Fruit fly (Drosophila melanogaster): ENCODE results near the gene mRpS22.

The mRpS22 gene

dm6 chr3R:27916355-27917019 is at the start of gene mRpS22, which contains the start of gene CG5003:
Gene mRpS22, plus strand, starts transcription at chr3R:27916908.
Gene CG5003, minus strand, starts transcription at chr3R:27916516.
- TF ChIP-seq pan (optimal IDR thresholded peaks at IDR 0.05): no peak
- TF ChIP-seq CG8478 (optimal IDR thresholded peaks at IDR 0.05): no peak
- no peak for TF ChIP-seq psq (optimal IDR thresholded peaks at IDR 0.05)
- no peak for TF ChIP-seq EcR (GFP tag; optimal IDR thresholded peaks at IDR 0.05)
- no peak for TF ChIP-seq Dll (optimal IDR thresholded peaks at IDR 0.05)
- TF ChIP-seq usp (GFP tag; optimal IDR thresholded peaks at IDR 0.05): no peak

- TF ChIP-seq psq (optimal IDR thresholded peaks at IDR 0.05): no peak
- no peak for TF ChIP-seq EcR (GFP tag; optimal IDR thresholded peaks at IDR 0.05)
- no peak for TF ChIP-seq usp (GFP tag; optimal IDR thresholded peaks at IDR 0.05)
- TF ChIP-seq CG8478 (optimal IDR thresholded peaks at IDR 0.05): no peak
- no peak for TF ChIP-seq pan (optimal IDR thresholded peaks at IDR 0.05)
- TF ChIP-seq Dll (optimal IDR thresholded peaks at IDR 0.05): no peak
These were observed 44.4 kb upstream of the mRpS22 start, which contains the start of gene CG12426 for dm6 chr3R:27872290-27872689. Gene CG12426, minus strand, starts transcription at chr3R:27872390.

- TF ChIP-seq pan (optimal IDR thresholded peaks at IDR 0.05): no peak
- no peak for TF ChIP-seq EcR (GFP tag; optimal IDR thresholded peaks at IDR 0.05)
- no peak for TF ChIP-seq usp (GFP tag; optimal IDR thresholded peaks at IDR 0.05)
- no peak for TF ChIP-seq psq (optimal IDR thresholded peaks at IDR 0.05)
- no peak for TF ChIP-seq CG8478 (optimal IDR thresholded peaks at IDR 0.05)
- TF ChIP-seq Dll (optimal IDR thresholded peaks at IDR 0.05): no peak
These were observed 28.6 kb upstream of the mRpS22 start for dm6 chr3R:27888110-27888509.

- no peak for TF ChIP-seq pan (optimal IDR thresholded peaks at IDR 0.05)
- TF ChIP-seq usp (GFP tag; optimal IDR thresholded peaks at IDR 0.05): no peak
- no peak for TF ChIP-seq CG8478 (optimal IDR thresholded peaks at IDR 0.05)
- no peak for TF ChIP-seq EcR (GFP tag; optimal IDR thresholded peaks at IDR 0.05)
- no peak for TF ChIP-seq psq (optimal IDR thresholded peaks at IDR 0.05)
- no peak for TF ChIP-seq Dll (optimal IDR thresholded peaks at IDR 0.05)
These were observed 11.0 kb upstream of the mRpS22 start, which contains the start of gene CG34353 for dm6 chr3R:27905695-27906094. Gene CG34353, minus strand, starts transcription at chr3R:27905843.

- no peak for TF ChIP-seq psq (optimal IDR thresholded peaks at IDR 0.05)
- no peak for TF ChIP-seq EcR (GFP tag; optimal IDR thresholded peaks at IDR 0.05)
- TF ChIP-seq pan (optimal IDR thresholded peaks at IDR 0.05): no peak
- TF ChIP-seq usp (GFP tag; optimal IDR thresholded peaks at IDR 0.05): no peak
These were observed 4.6 kb upstream of the mRpS22 start, which contains the start of gene mil for dm6 chr3R:27912147-27912546. Gene mil, plus strand, starts transcription at chr3R:27912447.

dm6 chr3R:27919385-27919789 is 2.7 kb downstream of the mRpS22 start, which contains the start of gene Boh1:
Gene Boh1, minus strand, starts transcription at chr3R:27919460.
- no peak for TF ChIP-seq pan (optimal IDR thresholded peaks at IDR 0.05)

- TF ChIP-seq psq (optimal IDR thresholded peaks at IDR 0.05): no peak
- TF ChIP-seq CG8478 (optimal IDR thresholded peaks at IDR 0.05): no peak
- no peak for TF ChIP-seq usp (GFP tag; optimal IDR thresholded peaks at IDR 0.05)
- TF ChIP-seq EcR (GFP tag; optimal IDR thresholded peaks at IDR 0.05): no peak
- no peak for TF ChIP-seq pan (optimal IDR thresholded peaks at IDR 0.05)
- TF ChIP-seq Dll (optimal IDR thresholded peaks at IDR 0.05): no peak
These were observed 4.2 kb downstream of the mRpS22 start, which contains the start of gene CG12259 for dm6 chr3R:27920883-27921282. Gene CG12259, minus strand, starts transcription at chr3R:27921089.

- TF ChIP-seq CG8478 (optimal IDR thresholded peaks at IDR 0.05) (no peak), usp (GFP tag; optimal IDR thresholded peaks at IDR 0.05) (no peak), pan (optimal IDR thresholded peaks at IDR 0.05) (no peak), psq (optimal IDR thresholded peaks at IDR 0.05) (no peak), EcR (GFP tag; optimal IDR thresholded peaks at IDR 0.05) (no peak), Dll (optimal IDR thresholded peaks at IDR 0.05) (no peak)
These were observed 5.4 kb downstream of the mRpS22 start, which contains the start of gene BCAS2 for dm6 chr3R:27921982-27922672. Gene BCAS2, minus strand, starts transcription at chr3R:27922356.

dm6 chr3R:27922673-27923175 is 6.0 kb downstream of the mRpS22 start, which contains the start of gene RpL4:
Gene RpL4, plus strand, starts transcription at chr3R:27922821.
- TF ChIP-seq pan (optimal IDR thresholded peaks at IDR 0.05): no peak

- peak; percentile 28 for TF ChIP-seq Dll (optimal IDR thresholded peaks at IDR 0.05)
- no peak for TF ChIP-seq usp (GFP tag; optimal IDR thresholded peaks at IDR 0.05)
These were observed 8.6 kb downstream of the mRpS22 start, which contains the start of gene mino for dm6 chr3R:27925000-27925970. Gene mino, plus strand, starts transcription at chr3R:27925191.

- TF ChIP-seq EcR (GFP tag; optimal IDR thresholded peaks at IDR 0.05): no peak
- no peak for TF ChIP-seq pan (optimal IDR thresholded peaks at IDR 0.05)
- no peak for TF ChIP-seq Dll (optimal IDR thresholded peaks at IDR 0.05)
- no peak for TF ChIP-seq psq (optimal IDR thresholded peaks at IDR 0.05)
- no peak for TF ChIP-seq CG8478 (optimal IDR thresholded peaks at IDR 0.05)
- TF ChIP-seq usp (GFP tag; optimal IDR thresholded peaks at IDR 0.05): no peak
These were observed 9.3 kb downstream of the mRpS22 start for dm6 chr3R:27925971-27926533.
